Worm (Caenorhabditis elegans): ENCODE results near the gene mex-5.

Gene mex-5

DNA sequence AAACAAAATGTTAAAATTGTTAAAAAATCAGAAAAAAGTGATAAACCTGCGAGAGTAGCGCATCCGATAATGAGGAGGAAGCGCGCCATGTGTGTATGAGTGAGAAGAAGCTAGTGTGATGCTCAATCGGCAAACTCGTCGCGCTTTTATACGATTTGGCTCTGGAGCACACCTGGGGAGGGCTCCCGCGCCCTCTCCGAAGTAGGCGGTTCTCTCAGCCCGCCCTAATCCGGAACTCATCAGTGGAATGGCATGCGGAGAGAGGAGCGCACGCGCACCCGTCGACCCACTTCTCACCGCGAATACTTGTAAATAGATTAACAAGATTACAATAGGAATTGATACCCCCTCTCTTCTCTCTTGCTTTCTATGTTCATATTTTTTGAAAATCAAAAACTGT, 22.2 kb upstream of the mex-5 start, which contains the start of gene pqn-74:
TSS of gene pqn-74 (minus strand) at position 122 of the 400 bp plus-strand sequence.
- TF ChIP-seq him-1 (tag; optimal IDR thresholded peaks at IDR 0.05) (no peak), dao-5 (tag; optimal IDR thresholded peaks at IDR 0.05) (no peak), W03F9.2 (tag; optimal IDR thresholded peaks at IDR 0.05) (no peak)

DNA sequence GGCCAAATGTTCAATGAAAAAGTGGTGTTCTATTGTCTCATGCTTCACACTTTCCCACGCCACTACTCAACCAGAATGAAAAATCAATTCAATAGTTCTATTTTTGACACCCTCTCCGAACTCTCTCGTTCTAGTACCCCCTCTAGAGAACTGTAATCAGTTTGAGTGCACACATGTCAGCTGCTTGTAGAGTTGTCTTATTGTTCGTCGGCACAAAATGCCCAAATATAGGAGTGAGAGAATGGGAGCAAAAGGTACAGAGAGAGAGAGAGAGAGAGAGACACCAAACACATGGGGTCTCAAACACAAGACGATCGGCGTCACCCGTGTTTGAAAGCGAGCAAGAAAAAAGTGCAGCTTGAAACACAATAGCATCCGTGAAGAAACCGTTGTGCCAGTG, 19.2 kb upstream of the mex-5 start:
- TF ChIP-seq dao-5 (tag; optimal IDR thresholded peaks at IDR 0.05) (no peak), W03F9.2 (tag; optimal IDR thresholded peaks at IDR 0.05) (no peak), him-1 (tag; optimal IDR thresholded peaks at IDR 0.05) (no peak)

DNA sequence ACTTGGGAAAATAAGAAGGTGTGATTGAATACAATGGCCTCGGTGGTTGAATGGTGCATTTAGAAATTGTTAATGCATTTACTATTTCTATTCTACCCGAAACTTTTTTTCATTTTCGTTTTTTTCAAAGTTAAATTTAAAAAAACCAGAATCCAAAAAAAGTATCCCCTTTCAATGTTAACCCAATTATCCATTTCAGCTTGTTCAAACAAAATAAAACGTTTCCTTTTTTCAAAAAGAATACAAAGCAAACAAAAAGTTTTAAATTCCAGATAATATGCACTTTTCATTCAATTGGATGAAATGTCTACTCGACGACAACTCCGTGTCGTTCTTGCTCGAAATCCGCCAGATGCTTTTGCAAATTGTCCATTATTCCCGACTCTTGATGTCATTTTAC, 11.0 kb upstream of the mex-5 start, which contains the start of gene W02A2.5:
TSS of gene W02A2.5 (plus strand) at position 301 of the 400 bp plus-strand sequence.
- TF ChIP-seq him-1 (tag; optimal IDR thresholded peaks at IDR 0.05) (no peak), dao-5 (tag; optimal IDR thresholded peaks at IDR 0.05) (no peak), W03F9.2 (tag; optimal IDR thresholded peaks at IDR 0.05) (no peak)

DNA sequence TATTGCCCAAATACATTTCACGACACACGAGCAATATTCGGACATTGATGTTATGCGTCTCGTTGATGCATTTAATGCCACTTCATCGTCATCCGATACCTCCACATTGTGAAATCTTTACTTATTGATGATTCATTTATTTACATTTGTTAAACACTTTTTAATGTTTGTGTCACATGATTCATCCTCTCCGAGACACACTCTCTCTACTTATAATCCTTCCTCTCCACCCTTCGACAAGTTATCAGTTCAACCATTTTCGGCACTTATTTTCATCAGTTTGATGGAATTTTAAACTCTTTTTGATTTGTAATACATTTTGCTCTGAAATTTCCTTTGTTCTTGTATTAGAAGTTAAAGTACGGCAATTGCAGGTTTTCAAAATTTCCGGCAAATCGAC, 7.4 kb upstream of the mex-5 start:
- TF ChIP-seq dao-5 (tag; optimal IDR thresholded peaks at IDR 0.05) (no peak), him-1 (tag; optimal IDR thresholded peaks at IDR 0.05) (no peak), W03F9.2 (tag; optimal IDR thresholded peaks at IDR 0.05) (no peak)

DNA sequence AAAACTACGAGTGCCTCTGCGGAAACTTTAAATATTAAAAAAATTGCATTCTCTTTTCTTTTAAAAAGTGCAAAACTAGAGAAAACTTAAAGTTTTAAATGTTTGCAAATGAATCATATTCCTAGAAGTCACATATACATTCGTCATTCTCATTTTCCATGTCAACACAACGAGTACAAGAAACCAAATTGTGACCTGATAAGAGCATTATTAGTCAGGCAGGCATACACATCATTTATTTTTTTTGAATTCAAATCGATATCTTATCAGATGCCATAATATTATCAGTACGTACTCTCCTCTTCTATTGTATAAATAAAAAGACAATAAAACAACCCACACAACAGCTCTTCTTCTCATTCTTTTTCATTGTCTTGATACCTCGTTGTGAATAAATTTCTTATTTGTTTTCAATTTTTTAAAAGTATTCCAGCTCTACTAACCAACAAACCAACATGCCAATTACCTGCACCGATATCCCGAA, 6.2 kb upstream of the mex-5 start, which contains the start of gene W02A2.9:
TSS of gene W02A2.9 (plus strand) at position 434 of the 484 bp plus-strand sequence.
- TF ChIP-seq him-1 (tag; optimal IDR thresholded peaks at IDR 0.05) (no peak), W03F9.2 (tag; optimal IDR thresholded peaks at IDR 0.05) (no peak), dao-5 (tag; optimal IDR thresholded peaks at IDR 0.05) (no peak)

DNA sequence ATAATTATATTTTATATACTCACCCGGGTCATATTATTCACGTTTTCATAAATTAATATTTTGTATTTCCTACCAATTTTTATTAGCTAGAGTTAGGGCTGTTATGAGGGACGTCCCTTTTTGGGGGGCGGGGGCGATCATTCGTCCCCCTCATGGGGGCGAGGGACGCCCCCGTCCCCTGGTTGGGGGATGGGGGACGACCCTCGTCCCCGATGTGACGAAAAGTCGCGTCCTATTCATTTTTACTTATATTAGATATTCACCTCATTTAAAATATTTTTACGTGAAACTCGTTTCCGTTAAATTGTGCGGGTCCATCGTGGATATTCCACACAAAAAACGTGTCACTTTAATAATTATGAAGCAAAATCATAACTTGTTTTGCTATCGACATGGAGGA, 4.9 kb upstream of the mex-5 start, which contains the start of gene W02A2.12:
TSS of gene W02A2.12 (minus strand) at position 240 of the 400 bp plus-strand sequence.
- no peak for TF ChIP-seq dao-5 (tag; optimal IDR thresholded peaks at IDR 0.05)
- no peak for TF ChIP-seq W03F9.2 (tag; optimal IDR thresholded peaks at IDR 0.05)
- TF ChIP-seq him-1 (tag; optimal IDR thresholded peaks at IDR 0.05), result no peak

DNA sequence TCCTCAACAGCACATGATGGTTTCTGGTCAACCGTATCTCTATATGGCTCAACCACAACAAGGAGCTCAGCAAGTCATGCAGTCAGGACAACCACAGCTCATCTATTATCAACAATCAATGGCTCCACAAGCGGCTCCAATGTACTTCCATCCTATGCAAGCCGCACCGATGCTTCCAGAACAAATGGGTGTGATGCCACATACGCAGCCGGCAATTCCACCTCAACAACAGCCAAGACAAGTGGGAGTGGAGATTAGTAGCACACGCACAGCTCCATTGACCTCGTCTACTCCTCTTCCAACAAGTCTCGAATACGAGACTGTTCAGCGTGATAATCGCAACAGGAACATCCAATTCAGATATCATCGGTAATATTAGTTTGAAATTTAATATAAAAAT, 521 bp downstream of the mex-5 start:
- TF ChIP-seq dao-5 (tag; optimal IDR thresholded peaks at IDR 0.05) (no peak), him-1 (tag; optimal IDR thresholded peaks at IDR 0.05) (no peak), W03F9.2 (tag; optimal IDR thresholded peaks at IDR 0.05) (no peak)

DNA sequence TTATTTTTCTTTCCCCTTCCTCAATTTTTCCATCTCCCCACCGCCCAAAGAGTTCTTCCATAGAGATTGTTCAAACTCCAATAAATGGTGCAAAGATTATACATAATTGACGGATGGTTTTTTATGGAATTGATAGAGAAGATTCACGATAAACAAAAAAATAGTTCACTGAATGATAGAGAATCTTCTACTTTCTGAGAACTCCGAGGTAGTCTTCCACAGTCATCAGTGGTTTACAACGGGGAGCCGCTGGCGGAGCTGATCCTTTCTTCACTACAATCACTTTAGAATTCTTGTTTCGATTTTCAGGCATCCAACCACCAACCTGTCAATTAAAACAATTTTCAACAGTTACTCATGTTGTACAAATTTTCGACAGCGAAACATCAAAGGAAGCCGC, 2.5 kb downstream of the mex-5 start:
- TF ChIP-seq him-1 (tag; optimal IDR thresholded peaks at IDR 0.05), result no peak
- no peak for TF ChIP-seq dao-5 (tag; optimal IDR thresholded peaks at IDR 0.05)
- TF ChIP-seq W03F9.2 (tag; optimal IDR thresholded peaks at IDR 0.05), result no peak

DNA sequence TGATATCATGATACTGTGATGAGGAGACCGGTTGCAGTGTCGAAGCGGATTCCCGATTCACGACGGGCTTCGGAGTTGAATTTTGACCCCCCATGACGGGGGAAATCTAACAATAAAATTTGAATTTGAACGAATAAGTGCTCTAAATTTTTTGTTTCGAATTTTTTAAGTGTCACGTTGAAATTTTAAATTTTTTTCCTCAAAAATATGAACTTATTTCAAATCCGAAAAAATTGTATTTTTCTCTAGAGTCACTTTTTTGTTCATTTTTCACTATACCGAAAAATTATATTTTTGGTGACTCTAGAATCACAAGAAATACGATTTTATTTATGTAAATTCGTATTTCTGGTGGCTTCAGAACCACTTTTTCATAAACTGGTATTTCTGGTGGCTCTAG, 5.0 kb downstream of the mex-5 start, which contains the start of gene W02A2.8:
TSS of gene W02A2.8 (minus strand) at position 101 of the 400 bp plus-strand sequence.
- TF ChIP-seq him-1 (tag; optimal IDR thresholded peaks at IDR 0.05) (no peak), W03F9.2 (tag; optimal IDR thresholded peaks at IDR 0.05) (no peak), dao-5 (tag; optimal IDR thresholded peaks at IDR 0.05) (no peak)

DNA sequence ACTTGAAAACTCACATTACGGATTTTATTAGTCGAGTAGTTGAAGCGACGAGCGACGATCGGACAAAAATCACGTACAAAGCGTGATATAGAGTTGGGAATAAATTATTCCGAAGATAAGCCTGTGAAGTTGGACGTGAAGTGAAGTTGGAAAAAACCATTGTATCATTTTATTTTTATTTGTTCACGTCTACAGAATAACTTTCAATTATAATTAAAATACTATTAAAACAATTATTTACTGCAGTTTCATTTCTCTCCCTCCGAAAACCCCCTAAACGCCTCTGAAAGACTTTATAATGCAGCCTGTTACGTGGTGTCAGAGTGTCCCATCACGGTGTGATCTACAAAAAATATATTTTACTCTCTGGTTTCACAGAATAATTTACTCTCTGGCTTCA, 6.6 kb downstream of the mex-5 start, which contains the start of gene Y62E10A.3:
TSS of gene Y62E10A.3 (minus strand) at position 101 of the 400 bp plus-strand sequence.
- no peak for TF ChIP-seq him-1 (tag; optimal IDR thresholded peaks at IDR 0.05)
- no peak for TF ChIP-seq W03F9.2 (tag; optimal IDR thresholded peaks at IDR 0.05)
- no peak for TF ChIP-seq dao-5 (tag; optimal IDR thresholded peaks at IDR 0.05)

DNA sequence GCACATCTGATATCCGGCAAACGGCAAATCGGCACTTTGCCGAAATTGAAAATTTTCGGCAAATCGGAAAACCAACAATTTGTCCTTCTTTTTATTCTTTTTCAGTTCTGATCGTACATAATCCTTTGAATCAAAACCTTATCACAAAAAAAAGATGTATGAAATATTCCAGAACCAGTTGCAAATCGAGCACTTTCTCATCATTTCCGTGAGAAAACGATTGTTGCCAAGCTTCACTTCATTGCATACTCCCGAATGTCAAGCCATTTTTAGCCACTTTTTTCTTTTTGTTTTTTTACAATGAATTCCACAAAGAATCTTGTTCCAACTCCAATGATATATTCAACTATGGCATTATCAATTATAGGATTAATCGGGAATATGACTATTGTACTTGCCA, 11.3 kb downstream of the mex-5 start, which contains the start of gene srsx-25:
TSS of gene srsx-25 (plus strand) at position 301 of the 400 bp plus-strand sequence.
- TF ChIP-seq him-1 (tag; optimal IDR thresholded peaks at IDR 0.05) (no peak), dao-5 (tag; optimal IDR thresholded peaks at IDR 0.05) (no peak), W03F9.2 (tag; optimal IDR thresholded peaks at IDR 0.05) (no peak)

DNA sequence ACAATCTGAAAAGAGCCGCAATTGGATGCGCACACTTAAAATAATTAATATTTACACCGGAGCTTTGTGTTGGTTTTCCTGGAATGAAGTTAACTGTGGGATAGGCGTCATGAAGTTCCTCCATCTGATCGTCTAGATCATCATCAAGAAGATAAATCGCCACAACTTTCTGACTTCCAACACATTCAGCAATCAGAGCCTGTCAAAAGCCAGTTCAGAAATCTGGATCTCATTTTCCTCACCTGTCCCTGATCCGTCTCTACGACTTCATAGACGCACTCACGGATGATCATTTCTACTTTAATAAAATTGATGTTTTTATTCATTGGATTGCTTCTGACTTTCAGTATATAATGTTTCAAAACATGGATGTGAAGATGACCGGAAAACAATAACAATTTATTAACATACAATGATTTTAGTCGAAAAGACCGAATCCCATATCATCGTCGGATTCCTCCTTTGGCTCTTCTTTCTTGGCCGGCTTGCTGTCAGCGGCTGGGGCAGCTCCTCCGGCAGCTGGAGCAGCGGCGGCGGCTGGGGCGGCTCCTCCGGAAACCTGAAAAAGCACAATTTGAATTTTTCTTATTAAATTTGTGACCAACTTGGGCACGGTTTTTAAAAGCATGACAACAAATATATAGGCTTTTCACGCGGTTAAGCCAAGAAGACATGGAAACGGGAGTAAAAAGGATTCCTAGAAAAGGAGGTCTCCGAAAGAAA, 15.8 kb downstream of the mex-5 start, which contains the start of gene agt-1:
TSS of gene agt-1 (minus strand) at position 293 of the 723 bp plus-strand sequence.
- TF ChIP-seq dao-5 (tag; optimal IDR thresholded peaks at IDR 0.05) (no peak), W03F9.2 (tag; optimal IDR thresholded peaks at IDR 0.05) (no peak), him-1 (tag; optimal IDR thresholded peaks at IDR 0.05) (no peak)

DNA sequence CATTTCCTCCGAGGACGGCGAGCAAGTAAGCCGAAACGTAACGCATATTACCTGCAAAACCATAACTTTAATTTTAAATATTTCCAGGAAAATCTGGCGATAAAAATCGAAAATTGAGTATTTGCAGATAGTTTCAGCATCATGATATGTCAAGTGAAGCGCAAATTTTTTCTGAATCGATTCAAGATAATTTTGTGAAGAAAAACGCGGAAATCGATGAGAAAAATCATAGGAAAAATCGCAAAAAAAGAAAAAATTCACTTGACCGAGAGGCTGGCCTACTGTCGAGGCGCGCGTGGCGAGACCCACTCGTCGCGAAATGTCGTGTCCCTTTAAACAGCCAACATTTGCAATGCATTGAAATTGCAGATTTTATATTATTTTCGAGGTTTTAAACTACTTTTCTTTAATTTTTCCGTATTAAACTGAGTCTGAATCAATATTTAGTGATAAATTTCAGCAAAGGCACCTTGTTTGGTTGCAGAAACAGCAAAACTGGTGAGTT, 16.8 kb downstream of the mex-5 start, which contains the start of the genes rla-2, popl-7 and Y62E10A.24:
TSS of gene rla-2 (minus strand) at position 51 of the 505 bp plus-strand sequence.
TSS of gene popl-7 (plus strand) at position 455 of the 505 bp plus-strand sequence.
TSS of gene Y62E10A.24 (plus strand) at position 476 of the 505 bp plus-strand sequence.
- TF ChIP-seq him-1 (tag; optimal IDR thresholded peaks at IDR 0.05) (no peak), dao-5 (tag; optimal IDR thresholded peaks at IDR 0.05) (no peak), W03F9.2 (tag; optimal IDR thresholded peaks at IDR 0.05) (no peak)

DNA sequence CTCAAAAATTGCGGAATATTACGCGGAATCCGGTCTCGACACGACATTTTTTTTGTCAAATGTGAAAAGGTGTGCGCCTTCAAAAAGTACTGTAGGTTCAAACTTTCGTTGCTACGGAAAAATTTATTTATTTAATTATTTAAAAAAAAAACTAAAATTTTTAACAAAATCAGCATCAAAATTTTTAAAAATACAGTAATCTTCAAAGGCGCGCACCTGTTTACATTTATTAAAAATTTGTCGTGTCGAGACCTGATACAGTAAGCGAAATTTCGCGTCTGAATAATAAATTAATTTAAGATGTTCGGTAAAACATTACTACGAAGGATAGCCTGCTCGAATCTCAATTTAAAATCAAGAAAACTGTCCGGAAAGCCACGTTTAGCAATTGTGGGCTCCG, 18.2 kb downstream of the mex-5 start, which contains the start of gene Y62E10A.6:
TSS of gene Y62E10A.6 (plus strand) at position 301 of the 400 bp plus-strand sequence.
- TF ChIP-seq dao-5 (tag; optimal IDR thresholded peaks at IDR 0.05) (no peak), him-1 (tag; optimal IDR thresholded peaks at IDR 0.05) (no peak), W03F9.2 (tag; optimal IDR thresholded peaks at IDR 0.05) (no peak)

All from whole organism, L4/young adult.